Fruit fly (Drosophila melanogaster) whole organism, pupa: ENCODE data around the gene Dlic.

Experiments
- CG12605 ChIP-seq: fragments of 200-800 bp; sonication (Bioruptor generic); IDR thresholded peaks from 2 replicates; pipeline ENCODE4 v1.3.6; 2022; ENCODE audit warnings: missing biosample characterization, missing genetic modification characterization
- CG14655 ChIP-seq: fragments of 200-800 bp; sonication (Bioruptor generic); optimal IDR thresholded peaks from 3 replicates; lab custom pipeline; 2017; ENCODE audit warnings: mild to moderate bottlenecking, missing biosample characterization, missing genetic modification reagents, missing genetic modification characterization
- CG15710 ChIP-seq: fragments of 200-800 bp; sonication (Bioruptor generic); optimal IDR thresholded peaks from 2 replicates; lab custom pipeline; 2018; ENCODE audit warnings: missing biosample characterization, mild to moderate bottlenecking, missing genetic modification characterization, moderate library complexity
- CG17806 ChIP-seq: fragments of 200-800 bp; sonication (Bioruptor generic); optimal IDR thresholded peaks from 2 replicates; lab custom pipeline; 2018; ENCODE audit warnings: missing biosample characterization, mild to moderate bottlenecking, missing genetic modification characterization, moderate library complexity
- CG32121 ChIP-seq: fragments of 200-800 bp; sonication (Bioruptor generic); IDR thresholded peaks from 2 replicates; pipeline ENCODE4 v1.3.6; 2022; ENCODE audit warnings: missing biosample characterization, missing genetic modification characterization
- CG34367 ChIP-seq: fragments of 200-800 bp; sonication (Bioruptor generic); optimal IDR thresholded peaks from 2 replicates; lab custom pipeline; 2018; ENCODE audit warnings: missing biosample characterization, mild to moderate bottlenecking, missing genetic modification characterization
- CG4496 ChIP-seq: fragments of 200-800 bp; sonication (Bioruptor generic); IDR thresholded peaks from 3 replicates; pipeline ENCODE4 v1.3.6; 2022; ENCODE audit warnings: missing biosample characterization, missing genetic modification characterization
- CG8159 ChIP-seq: fragments of 200-800 bp; sonication (Bioruptor generic); optimal IDR thresholded peaks from 3 replicates; lab custom pipeline; 2018; ENCODE audit warnings: missing biosample characterization, mild to moderate bottlenecking, missing genetic modification characterization, moderate library complexity
- CG8301 ChIP-seq: fragments of 200-800 bp; sonication (Bioruptor generic); optimal IDR thresholded peaks from 2 replicates; lab custom pipeline; 2018; ENCODE audit warnings: missing biosample characterization, mild to moderate bottlenecking, missing genetic modification characterization
- CG9948 ChIP-seq: fragments of 200-800 bp; sonication (Bioruptor generic); optimal IDR thresholded peaks from 2 replicates; lab custom pipeline; 2018; ENCODE audit warnings: missing biosample characterization, mild to moderate bottlenecking, missing genetic modification characterization, moderate library complexity
- D1 ChIP-seq: fragments of 200-800 bp; sonication (Bioruptor generic); optimal IDR thresholded peaks from 2 replicates; lab custom pipeline; 2018; ENCODE audit warnings: missing biosample characterization, mild to moderate bottlenecking, missing genetic modification characterization, moderate library complexity
- EcR ChIP-seq: fragments of 200-800 bp; sonication (Bioruptor generic); optimal IDR thresholded peaks from 3 replicates; lab custom pipeline; 2019; ENCODE audit warnings: missing biosample characterization, missing genetic modification characterization, mild to moderate bottlenecking, moderate library complexity, missing genetic modification reagents
- Ets98B ChIP-seq: fragments of 200-800 bp; sonication (Bioruptor generic); IDR thresholded peaks from 2 replicates; pipeline ENCODE4 v1.3.6; 2022; ENCODE audit warnings: missing biosample characterization, missing genetic modification characterization
- Pif1A ChIP-seq: fragments of 200-800 bp; sonication (Bioruptor generic); optimal IDR thresholded peaks from 3 replicates; lab custom pipeline; 2016; ENCODE audit warnings: missing biosample characterization, missing genetic modification characterization
- Pif1B ChIP-seq: fragments of 200-800 bp; sonication (Bioruptor generic); optimal IDR thresholded peaks from 3 replicates; lab custom pipeline; 2016; ENCODE audit warnings: missing biosample characterization, missing genetic modification characterization
- Snoo ChIP-seq: fragments of 200-800 bp; sonication (Bioruptor generic); optimal IDR thresholded peaks from 3 replicates; lab custom pipeline; 2017; ENCODE audit warnings: missing biosample characterization, mild to moderate bottlenecking, missing genetic modification characterization, inconsistent platforms
- fd96Ca ChIP-seq: fragments of 200-800 bp; sonication (Bioruptor generic); IDR thresholded peaks from 3 replicates; pipeline ENCODE4 v1.3.6; 2022; ENCODE audit warnings: missing biosample characterization, missing genetic modification characterization
- rn ChIP-seq: fragments of 200-800 bp; sonication (Bioruptor generic); IDR thresholded peaks from 2 replicates; pipeline ENCODE4 v1.3.6; 2022; ENCODE audit warnings: missing biosample characterization, missing genetic modification characterization

Dlic gene

dm6 chrX:11182631-11183030, 28.4 kb downstream of the Dlic start, which contains the start of gene CG15200:
Gene CG15200, plus strand, starts transcription at chrX:11182931.
- TF ChIP-seq Ets98B (GFP tag; lab: Robert Waterston, UW): no peak
- no peak for TF ChIP-seq CG17806 (tag; lab: Kevin White, UChicago)
- no peak for TF ChIP-seq fd96Ca (GFP tag; lab: Robert Waterston, UW)
- no peak for TF ChIP-seq CG32121
- no peak for TF ChIP-seq CG34367 (tag; lab: Kevin White, UChicago)
- no peak for TF ChIP-seq rn (GFP tag; lab: Robert Waterston, UW)
- TF ChIP-seq CG15710: no peak
- no peak for TF ChIP-seq CG9948 (tag; lab: Kevin White, UChicago)
- TF ChIP-seq CG8301 (tag; lab: Kevin White, UChicago): no peak
- TF ChIP-seq Snoo: no peak
- no peak for TF ChIP-seq CG4496
- TF ChIP-seq CG12605 (GFP tag; lab: Robert Waterston, UW): no peak
- TF ChIP-seq CG14655 (GFP tag; lab: Kevin White, UChicago): no peak
- TF ChIP-seq D1: no peak
- no peak for TF ChIP-seq EcR (GFP tag; lab: Kevin White, UChicago)
- no peak for TF ChIP-seq Pif1B
- no peak for TF ChIP-seq Pif1A
- TF ChIP-seq, all 21 proteins: peak for 0

dm6 chrX:11201948-11202347, 47.7 kb downstream of the Dlic start, which contains the start of gene CG11106:
Gene CG11106, plus strand, starts transcription at chrX:11202248.
- TF ChIP-seq Ets98B (GFP tag; lab: Robert Waterston, UW) (no peak), CG34367 (tag; lab: Kevin White, UChicago) (no peak), CG15710 (no peak), EcR (GFP tag; lab: Kevin White, UChicago) (no peak)

dm6 chrX:11203104-11203503, 48.9 kb downstream of the Dlic start:
- TF ChIP-seq CG32121 (no peak), Pif1B (no peak), CG8301 (tag; lab: Kevin White, UChicago) (no peak), Pif1A (no peak), CG15710 (no peak), CG14655 (GFP tag; lab: Kevin White, UChicago) (no peak), rn (GFP tag; lab: Robert Waterston, UW) (no peak), CG34367 (tag; lab: Kevin White, UChicago) (no peak), fd96Ca (GFP tag; lab: Robert Waterston, UW) (no peak), CG8159 (no peak)
